Worm (Caenorhabditis elegans): ENCODE results near the gene pgp-6.

DNA sequence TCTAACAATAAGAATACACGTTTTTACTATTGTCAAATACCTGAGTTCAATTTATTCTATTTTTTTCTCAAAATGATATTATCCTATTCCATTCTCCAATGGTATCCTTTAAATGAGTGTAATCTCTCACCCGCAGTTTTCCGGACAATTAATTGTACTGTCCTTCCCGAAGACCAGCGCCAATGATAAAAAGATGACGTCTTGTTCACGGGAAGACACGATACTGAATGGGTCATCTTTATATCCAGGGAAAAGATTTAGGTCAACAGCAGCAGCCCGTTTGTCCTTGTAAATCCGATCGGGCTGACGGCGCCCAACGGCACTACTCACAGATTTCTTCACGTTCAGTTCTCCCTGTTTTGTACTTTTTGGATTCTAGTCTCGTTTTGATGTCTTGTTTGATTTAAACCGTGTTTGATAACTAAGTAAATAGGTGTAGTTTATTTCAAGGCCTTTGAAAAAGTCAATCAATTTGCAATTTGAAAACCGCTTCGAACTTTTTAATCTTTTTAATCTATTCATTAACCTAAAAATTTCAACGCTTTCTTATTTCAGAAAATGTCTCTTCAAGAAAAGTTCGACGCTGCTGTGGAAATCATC is 25.6 kb upstream of the pgp-6 start, which contains the start of gene acbp-3:
- TF ChIP-seq F13H6.1 (tag; optimal IDR thresholded peaks at IDR 0.05) (no peak), nhr-237 (tag; optimal IDR thresholded peaks at IDR 0.05) (no peak), ceh-16 (tag; optimal IDR thresholded peaks at IDR 0.05) (no peak), dmd-4 (tag; optimal IDR thresholded peaks at IDR 0.05) (no peak), ztf-4 (tag; optimal IDR thresholded peaks at IDR 0.05) (no peak), R02D3.7 (tag; optimal IDR thresholded peaks at IDR 0.05) (no peak)
